Fruit fly (Drosophila melanogaster) whole organism, embryonic: ENCODE results near the gene CG13108.
A peak's percentile ranks its signal among the peaks of the same experiment; 100 is the strongest.

Experiments
- B-H1 ChIP-seq: fragments of 200-800 bp; sonication (Bioruptor generic); IDR thresholded peaks from 3 replicates; pipeline ENCODE4 v1.3.6; 2022; ENCODE audit warnings: missing biosample characterization, missing genetic modification characterization
- CG11504 ChIP-seq: fragments of 200-800 bp; sonication (Bioruptor generic); optimal IDR thresholded peaks from 3 replicates; lab custom pipeline; 2019; ENCODE audit warnings: missing biosample characterization, mild to moderate bottlenecking, missing genetic modification characterization, moderate library complexity
- CG14014 ChIP-seq: fragments of 200-800 bp; sonication (Bioruptor generic); IDR thresholded peaks from 2 replicates; pipeline ENCODE4 v1.3.6; 2022; ENCODE audit warnings: missing biosample characterization, missing genetic modification characterization
- CG14050 ChIP-seq: fragments of 200-800 bp; sonication (Bioruptor generic); IDR thresholded peaks from 3 replicates; pipeline ENCODE4 v1.3.6; 2022; ENCODE audit warnings: missing biosample characterization, missing genetic modification characterization
- CG16863 ChIP-seq: fragments of 200-800 bp; sonication (Bioruptor generic); optimal IDR thresholded peaks from 3 replicates; lab custom pipeline; 2016; ENCODE audit warnings: missing biosample characterization, missing genetic modification characterization
- CG17568 ChIP-seq: fragments of 200-800 bp; sonication (Bioruptor generic); optimal IDR thresholded peaks from 2 replicates; lab custom pipeline; 2018; ENCODE audit warnings: missing biosample characterization, mild to moderate bottlenecking, missing genetic modification characterization, moderate library complexity
- CG2120 ChIP-seq: fragments of 200-800 bp; sonication (Bioruptor generic); optimal IDR thresholded peaks from 3 replicates; lab custom pipeline; 2016; ENCODE audit warnings: missing biosample characterization, missing genetic modification characterization
- CG3065 ChIP-seq: fragments of 200-800 bp; sonication (Bioruptor generic); optimal IDR thresholded peaks from 2 replicates; lab custom pipeline; 2016; ENCODE audit warnings: missing biosample characterization, missing genetic modification characterization
- CG3281 ChIP-seq: fragments of 200-800 bp; sonication (Bioruptor generic); optimal IDR thresholded peaks from 3 replicates; lab custom pipeline; 2017; ENCODE audit warnings: missing biosample characterization, mild to moderate bottlenecking, missing genetic modification characterization
- CG33557 ChIP-seq: fragments of 200-800 bp; sonication (Bioruptor generic); optimal IDR thresholded peaks from 2 replicates; lab custom pipeline; 2019; ENCODE audit warnings: missing biosample characterization, mild to moderate bottlenecking, missing genetic modification characterization, moderate library complexity
- CG34376 ChIP-seq: fragments of 200-800 bp; sonication (Bioruptor generic); optimal IDR thresholded peaks from 2 replicates; lab custom pipeline; 2018; ENCODE audit warnings: missing biosample characterization, mild to moderate bottlenecking, missing genetic modification characterization
- CG4328 ChIP-seq: fragments of 200-800 bp; sonication (Bioruptor generic); optimal IDR thresholded peaks from 3 replicates; lab custom pipeline; 2017; ENCODE audit warnings: missing biosample characterization, missing genetic modification reagents, missing genetic modification characterization
- CG4360 ChIP-seq: fragments of 200-800 bp; sonication (Bioruptor generic); IDR thresholded peaks from 2 replicates; pipeline ENCODE4 v1.3.6; 2022; ENCODE audit warnings: missing biosample characterization, missing genetic modification characterization
- CG6854 ChIP-seq: fragments of 200-800 bp; sonication (Bioruptor generic); optimal IDR thresholded peaks from 3 replicates; lab custom pipeline; 2017; ENCODE audit warnings: missing biosample characterization, mild to moderate bottlenecking, missing genetic modification characterization
- CG7987 ChIP-seq: fragments of 200-800 bp; sonication (Bioruptor generic); optimal IDR thresholded peaks from 2 replicates; lab custom pipeline; 2018; ENCODE audit warnings: missing biosample characterization, mild to moderate bottlenecking, missing genetic modification characterization, moderate library complexity
- CG9932 ChIP-seq: fragments of 200-800 bp; sonication (Bioruptor generic); IDR thresholded peaks from 2 replicates; pipeline ENCODE4 v1.3.6; 2022; ENCODE audit warnings: missing biosample characterization, missing genetic modification characterization
- CHES-1-like ChIP-seq: fragments of 200-800 bp; sonication (Bioruptor generic); optimal IDR thresholded peaks from 2 replicates; lab custom pipeline; 2016; ENCODE audit warnings: missing biosample characterization, missing genetic modification characterization
- CTCF ChIP-seq: fragments of 200-800 bp; sonication (Bioruptor generic); optimal IDR thresholded peaks from 2 replicates; lab custom pipeline; 2017; ENCODE audit warnings: missing biosample characterization, mild to moderate bottlenecking, missing genetic modification characterization, moderate library complexity
- D ChIP-seq, 2 experiments: fragments of 200-800 bp in 1 of 2; fragments of >200 bp in 1 of 2; sonication (Bioruptor generic) in 1 of 2; optimal IDR thresholded peaks; 2 replicates in 1 of 2; 3 replicates in 1 of 2; lab custom pipeline; 2017; ENCODE audit warnings: mild to moderate bottlenecking in 1 of 2, missing biosample characterization in 1 of 2, missing genetic modification characterization in 1 of 2, missing genetic modification reagents in 1 of 2
- E2f1 ChIP-seq: fragments of 200-800 bp; sonication (Bioruptor generic); IDR thresholded peaks from 2 replicates; pipeline ENCODE4 v1.3.6; 2022; ENCODE audit warnings: missing biosample characterization, missing genetic modification characterization
- E2f2 ChIP-seq: fragments of 200-800 bp; sonication (Bioruptor generic); IDR thresholded peaks from 2 replicates; pipeline ENCODE4 v1.3.6; 2022; ENCODE audit warnings: missing biosample characterization, missing genetic modification characterization
- Ets65A ChIP-seq: fragments of 200-800 bp; sonication (Bioruptor generic); peaks from one replicate; lab custom pipeline; 2016; ENCODE audit warnings: missing biosample characterization, missing genetic modification characterization
- Hey ChIP-seq: fragments of 200-800 bp; sonication (Bioruptor generic); optimal IDR thresholded peaks from 3 replicates; lab custom pipeline; 2018; ENCODE audit warnings: missing biosample characterization, mild to moderate bottlenecking, missing genetic modification characterization
- HmgZ ChIP-seq: fragments of 200-800 bp; sonication (Bioruptor generic); optimal IDR thresholded peaks from 2 replicates; lab custom pipeline; 2018; ENCODE audit warnings: missing biosample characterization, mild to moderate bottlenecking, missing genetic modification characterization
- Hsf ChIP-seq: fragments of 200-800 bp; sonication (Bioruptor generic); optimal IDR thresholded peaks from 3 replicates; lab custom pipeline; 2016; ENCODE audit warnings: missing biosample characterization, missing genetic modification characterization
- Side ChIP-seq: fragments of 200-800 bp; sonication (Bioruptor generic); optimal IDR thresholded peaks from 2 replicates; lab custom pipeline; 2016; ENCODE audit warnings: missing biosample characterization, missing genetic modification characterization
- ab ChIP-seq: fragments of 200-800 bp; sonication (Bioruptor generic); optimal IDR thresholded peaks from 2 replicates; lab custom pipeline; 2016; ENCODE audit warnings: missing biosample characterization, missing genetic modification characterization
- amos ChIP-seq: fragments of 200-800 bp; sonication (Bioruptor generic); IDR thresholded peaks from 2 replicates; pipeline ENCODE4 v1.3.6; 2022; ENCODE audit warnings: missing biosample characterization, missing genetic modification characterization; ENCODE audit not compliant: partially characterized antibody
- ase ChIP-seq: fragments of 200-800 bp; sonication (Bioruptor generic); IDR thresholded peaks from 3 replicates; pipeline ENCODE4 v1.3.6; 2022; ENCODE audit warnings: missing biosample characterization, missing genetic modification characterization
- bbx ChIP-seq: fragments of 200-800 bp; sonication (Bioruptor generic); IDR thresholded peaks from 2 replicates; pipeline ENCODE4 v1.3.6; 2022; ENCODE audit warnings: missing biosample characterization, missing genetic modification characterization; ENCODE audit not compliant: partially characterized antibody
- chinmo ChIP-seq: fragments of 200-800 bp; sonication (Bioruptor generic); IDR thresholded peaks from 4 replicates; pipeline ENCODE4 v1.3.6; 2022; ENCODE audit warnings: missing biosample characterization, missing genetic modification characterization; ENCODE audit not compliant: partially characterized antibody
- ci ChIP-seq: fragments of 200-800 bp; sonication (Bioruptor generic); IDR thresholded peaks from 3 replicates; pipeline ENCODE4 v1.3.6; 2022; ENCODE audit warnings: missing biosample characterization, missing genetic modification characterization
- corto ChIP-seq: fragments of 200-800 bp; sonication (Bioruptor generic); optimal IDR thresholded peaks from 2 replicates; lab custom pipeline; 2016; ENCODE audit warnings: missing biosample characterization, mild to moderate bottlenecking, missing genetic modification characterization, moderate library complexity
- dimm ChIP-seq: fragments of 200-800 bp; sonication (Bioruptor generic); IDR thresholded peaks from 2 replicates; pipeline ENCODE4 v1.3.6; 2022; ENCODE audit warnings: missing biosample characterization, missing genetic modification characterization
- fd96Cb ChIP-seq: fragments of 200-800 bp; sonication (Bioruptor generic); optimal IDR thresholded peaks from 2 replicates; lab custom pipeline; 2018; ENCODE audit warnings: missing biosample characterization, mild to moderate bottlenecking, missing genetic modification characterization, moderate library complexity
- hb ChIP-seq: fragments of 200-800 bp; sonication (Bioruptor generic); IDR thresholded peaks from 3 replicates; pipeline ENCODE4 v1.3.6; 2022; ENCODE audit warnings: missing biosample characterization, missing genetic modification characterization; ENCODE audit not compliant: partially characterized antibody
- inv ChIP-seq: fragments of 200-800 bp; sonication (Bioruptor generic); IDR thresholded peaks from 2 replicates; pipeline ENCODE4 v1.3.6; 2022; ENCODE audit warnings: missing biosample characterization, missing genetic modification characterization; ENCODE audit not compliant: partially characterized antibody
- mirr ChIP-seq: fragments of 200-800 bp; sonication (Bioruptor generic); optimal IDR thresholded peaks from 3 replicates; lab custom pipeline; 2018; ENCODE audit warnings: missing biosample characterization, mild to moderate bottlenecking, missing genetic modification characterization
- pan ChIP-seq, 4 experiments: fragments of >200 bp in 3 of 4; fragments of 200-800 bp in 1 of 4; sonication (Bioruptor generic) in 1 of 4; optimal IDR thresholded peaks in 3 of 4; IDR thresholded peaks in 1 of 4; 2 replicates each; pipeline versions ENCODE4 v1.3.6 to Lab custom; 2017 to 2022; ENCODE audit warnings: missing biosample characterization in 2 of 4, missing genetic modification characterization in 2 of 4, mixed read lengths in 1 of 4
- peb ChIP-seq: fragments of 200-800 bp; sonication (Bioruptor generic); IDR thresholded peaks from 2 replicates; pipeline ENCODE4 v1.3.6; 2022; ENCODE audit warnings: missing biosample characterization, missing genetic modification characterization
- pfk ChIP-seq: fragments of 200-800 bp; sonication (Bioruptor generic); optimal IDR thresholded peaks from 2 replicates; lab custom pipeline; 2018; ENCODE audit warnings: missing biosample characterization, mild to moderate bottlenecking, missing genetic modification characterization, moderate library complexity
- pum ChIP-seq: fragments of 200-800 bp; sonication (Bioruptor generic); optimal IDR thresholded peaks from 2 replicates; lab custom pipeline; 2016; ENCODE audit warnings: missing biosample characterization, missing genetic modification characterization
- pzg ChIP-seq: fragments of 200-800 bp; sonication (Bioruptor generic); optimal IDR thresholded peaks from 3 replicates; lab custom pipeline; 2018; ENCODE audit warnings: missing biosample characterization, mild to moderate bottlenecking, missing genetic modification characterization, moderate library complexity
- rib ChIP-seq: fragments of 200-800 bp; sonication (Bioruptor generic); IDR thresholded peaks from 2 replicates; pipeline ENCODE4 v1.3.6; 2022; ENCODE audit warnings: missing biosample characterization, missing genetic modification characterization
- ro ChIP-seq: fragments of 200-800 bp; sonication (Bioruptor generic); IDR thresholded peaks from 2 replicates; pipeline ENCODE4 v1.3.6; 2022; ENCODE audit warnings: missing biosample characterization, missing genetic modification characterization
- row ChIP-seq: fragments of 200-800 bp; sonication (Bioruptor generic); IDR thresholded peaks from 3 replicates; pipeline ENCODE4 v1.3.6; 2022; ENCODE audit warnings: missing biosample characterization, missing genetic modification characterization
- scrt ChIP-seq: fragments of 200-800 bp; sonication (Bioruptor generic); optimal IDR thresholded peaks from 2 replicates; lab custom pipeline; 2018; ENCODE audit warnings: missing biosample characterization, mild to moderate bottlenecking, missing genetic modification characterization, moderate library complexity
- sd ChIP-seq: fragments of 200-800 bp; sonication (Bioruptor generic); optimal IDR thresholded peaks from 3 replicates; lab custom pipeline; 2018; ENCODE audit warnings: missing biosample characterization, mild to moderate bottlenecking, missing genetic modification characterization, moderate library complexity
- sens ChIP-seq: fragments of 200-800 bp; sonication (Bioruptor generic); peaks from one replicate; lab custom pipeline; 2016; ENCODE audit warnings: missing biosample characterization, missing genetic modification characterization
- sim ChIP-seq: fragments of 200-800 bp; sonication (Bioruptor generic); IDR thresholded peaks from 2 replicates; pipeline ENCODE4 v1.3.6; 2022; ENCODE audit warnings: missing biosample characterization, missing genetic modification characterization
- zfh1 ChIP-seq: fragments of 200-800 bp; sonication (Bioruptor generic); IDR thresholded peaks from 3 replicates; pipeline ENCODE4 v1.3.6; 2022; ENCODE audit warnings: missing biosample characterization, missing genetic modification characterization

Gene CG13108

DNA sequence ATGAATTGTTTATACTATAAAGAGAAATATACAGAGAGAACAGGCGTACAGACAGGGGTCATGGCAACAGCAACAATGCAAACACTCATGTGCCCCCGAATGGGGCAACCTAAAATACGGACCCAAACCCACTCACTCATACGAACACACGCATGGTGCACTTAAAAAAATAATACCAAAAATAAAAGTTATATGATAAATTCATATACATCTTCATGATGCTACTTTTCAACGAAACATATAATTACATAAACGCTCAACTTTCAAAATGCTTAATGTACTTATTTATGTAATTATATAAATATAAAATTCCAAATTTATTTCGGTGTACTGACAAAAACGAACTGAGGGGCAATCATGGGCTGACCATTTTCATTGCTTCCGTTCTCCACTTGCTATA is 30.9 kb upstream of the CG13108 start (continued):
- TF ChIP-seq peb: peak; percentile 36; the same call in 1 of the 2 replicates
- peak; percentile 51; the same call in 1 of the 3 replicates for TF ChIP-seq CG14050
- TF ChIP-seq CG4360 (GFP tag; lab: Robert Waterston, UW): peak; percentile 38; the same call in 1 of the 2 replicates
- TF ChIP-seq CG14014 (GFP tag; lab: Robert Waterston, UW): peak; percentile 32; the same call in 1 of the 2 replicates
- no peak for TF ChIP-seq amos (GFP tag; lab: Robert Waterston, UW)
- no peak for TF ChIP-seq Side
- peak; percentile 63; the same call in 1 of the 2 replicates for TF ChIP-seq sim
- TF ChIP-seq B-H1 (GFP tag; lab: Robert Waterston, UW): peak; percentile 67; the same call in 2 of the 3 replicates
- TF ChIP-seq zfh1 (GFP tag; lab: Robert Waterston, UW): peak; percentile 40; the same call in 1 of the 3 replicates
- TF ChIP-seq CG4328 (GFP tag; lab: Kevin White, UChicago): peak; percentile 28
- TF ChIP-seq row (GFP tag; lab: Robert Waterston, UW): peak; percentile 82
- TF ChIP-seq CG17568 (GFP tag; lab: Kevin White, UChicago): peak; percentile 53
- TF ChIP-seq Hsf (GFP tag; lab: Kevin White, UChicago): no peak
- peak; percentile 34 for TF ChIP-seq CG3281 (GFP tag; lab: Kevin White, UChicago)
- TF ChIP-seq CG2120: no peak
- no peak for TF ChIP-seq CG7987 (GFP tag; lab: Kevin White, UChicago)
- TF ChIP-seq scrt (GFP tag; lab: Kevin White, UChicago): peak; percentile 61
- TF ChIP-seq fd96Cb (tag; lab: Kevin White, UChicago): peak; percentile 81
- TF ChIP-seq pzg: no peak
- peak; percentile 78 for TF ChIP-seq CG33557 (GFP tag; lab: Kevin White, UChicago)
- TF ChIP-seq inv: no peak
- no peak for TF ChIP-seq HmgZ (tag; lab: Kevin White, UChicago)
- no peak for TF ChIP-seq CG16863 (GFP tag; lab: Kevin White, UChicago)

DNA sequence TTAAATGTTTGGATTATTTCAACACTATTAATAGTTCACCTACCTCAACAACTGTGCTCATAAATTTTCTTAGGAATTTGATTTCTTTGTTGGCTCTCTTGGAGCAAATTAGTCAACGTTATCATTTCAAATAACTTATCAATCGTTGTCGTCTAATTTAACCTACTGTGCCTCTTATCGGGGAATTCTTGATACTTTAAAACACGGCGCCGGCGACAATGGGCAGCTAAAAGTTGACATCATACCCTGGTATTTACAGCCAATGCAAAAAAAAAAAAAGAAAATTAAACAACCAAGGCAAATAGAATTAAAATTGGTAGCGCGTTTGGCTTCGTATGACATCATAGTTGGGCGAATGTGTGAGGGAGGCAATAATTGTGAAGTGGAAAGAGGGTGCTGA is 29.8 kb upstream of the CG13108 start:
- TF ChIP-seq CG6854 (GFP tag; lab: Kevin White, UChicago) (no peak), CG11504 (tag; lab: Kevin White, UChicago) (no peak), D (optimal IDR thresholded peaks at IDR 0.05; lab: Kevin White, UChicago) (no peak), D (GFP tag; optimal IDR thresholded peaks at IDR 0.05; lab: Kevin White, UChicago) (no peak), ab (no peak), mirr (peak; percentile 82), Ets65A (GFP tag; lab: Kevin White, UChicago) (peak; percentile 21), bbx (GFP tag; lab: Robert Waterston, UW) (no peak), CTCF (GFP tag; lab: Kevin White, UChicago) (no peak), sd (peak; percentile 98), pfk (GFP tag; lab: Kevin White, UChicago) (no peak), E2f2 (GFP tag; lab: Robert Waterston, UW) (peak; percentile 27; the same call in 1 of the 2 replicates), pan (optimal IDR thresholded peaks at IDR 0.05; lab: Kevin White, UChicago) (no peak), pan (GFP tag; optimal IDR thresholded peaks at IDR 0.05 in 1 of 2, IDR thresholded peaks at IDR 0.05 in 1 of 2) (no peak), ase (GFP tag; lab: Robert Waterston, UW) (no peak), chinmo (GFP tag; lab: Robert Waterston, UW) (0 out of 4 replicates have a peak, but pooled peaks have one; percentile 67), corto (GFP tag; lab: Kevin White, UChicago) (no peak), rib (GFP tag; lab: Robert Waterston, UW) (0 out of 2 replicates have a peak, but pooled peaks have one; percentile 29), dimm (GFP tag; lab: Robert Waterston, UW) (no peak), pum (GFP tag; lab: Kevin White, UChicago) (no peak), ro (GFP tag; lab: Robert Waterston, UW) (no peak), sens (GFP tag; lab: Kevin White, UChicago) (peak; percentile 35), Hey (peak; percentile 35), ci (no peak), hb (GFP tag; lab: Robert Waterston, UW) (no peak), CG9932 (GFP tag; lab: Robert Waterston, UW) (no peak), E2f1 (GFP tag; lab: Robert Waterston, UW) (no peak), CG34376 (GFP tag; lab: Kevin White, UChicago) (peak; percentile 27), CHES-1-like (GFP tag; lab: Kevin White, UChicago) (no peak), CG3065 (GFP tag; lab: Kevin White, UChicago) (no peak)
